Worm (Caenorhabditis elegans): ENCODE measurements around the gene Y38F1A.4.

The Y38F1A.4 gene

ce11 chrII:13003244-13003643 lies 33.7 kb upstream of the Y38F1A.4 start:
- TF ChIP-seq hlh-6 (tag; optimal IDR thresholded peaks at IDR 0.05) = no peak
- no peak for TF ChIP-seq ceh-22 (tag; optimal IDR thresholded peaks at IDR 0.05)
- TF ChIP-seq ztf-16 (tag; optimal IDR thresholded peaks at IDR 0.05) = no peak
- TF ChIP-seq ceh-6 (GFP tag; optimal IDR thresholded peaks at IDR 0.05) = no peak
- TF ChIP-seq unc-55 (GFP tag; optimal IDR thresholded peaks at IDR 0.05) = no peak

- TF ChIP-seq fax-1 (tag; optimal IDR thresholded peaks at IDR 0.05) = no peak
- TF ChIP-seq ceh-31 (tag; optimal IDR thresholded peaks at IDR 0.05) = no peak
- no peak for TF ChIP-seq ceh-34 (tag; optimal IDR thresholded peaks at IDR 0.05)
- TF ChIP-seq ceh-45 (GFP tag; IDR thresholded peaks at IDR 0.05) = no peak
- no peak for TF ChIP-seq hlh-15 (tag; optimal IDR thresholded peaks at IDR 0.05)
Observed at ce11 chrII:13000753-13001152, 31.2 kb upstream of the Y38F1A.4 start, which contains the start of gene Y38F1A.8. TSS of gene Y38F1A.8 (minus strand) at chrII:13000853.

- TF ChIP-seq pat-9 (tag; optimal IDR thresholded peaks at IDR 0.05) (no peak), ceh-9 (tag; optimal IDR thresholded peaks at IDR 0.05) (no peak), elt-4 (tag; optimal IDR thresholded peaks at IDR 0.05) (no peak), mec-3 (tag; optimal IDR thresholded peaks at IDR 0.05; ENCODE audit: borderline replicate concordance) (no peak), ets-4 (tag; optimal IDR thresholded peaks at IDR 0.05) (no peak), hlh-8 (tag; optimal IDR thresholded peaks at IDR 0.05) (no peak)
Observed at ce11 chrII:12997413-12997812, 27.9 kb upstream of the Y38F1A.4 start, which contains the start of gene Y38F1A.7. TSS of gene Y38F1A.7 (minus strand) at chrII:12997804.

- TF ChIP-seq ztf-16 (tag; optimal IDR thresholded peaks at IDR 0.05) (no peak), hlh-15 (tag; optimal IDR thresholded peaks at IDR 0.05) (no peak), hlh-8 (tag; optimal IDR thresholded peaks at IDR 0.05) (no peak)
Observed at ce11 chrII:12996249-12996648, 26.7 kb upstream of the Y38F1A.4 start, which contains the start of gene hphd-1. TSS of gene hphd-1 (minus strand) at chrII:12996571.

ce11 chrII:12995322-12995721 lies 25.8 kb upstream of the Y38F1A.4 start:
- TF ChIP-seq sdc-2 (tag; optimal IDR thresholded peaks at IDR 0.05) (no peak), ets-4 (tag; optimal IDR thresholded peaks at IDR 0.05) (no peak), dmd-4 (tag; optimal IDR thresholded peaks at IDR 0.05; ENCODE audit: borderline replicate concordance) (no peak), ama-1 (optimal IDR thresholded peaks at IDR 0.05) (no peak), ceh-48 (tag; optimal IDR thresholded peaks at IDR 0.05) (no peak), ceh-6 (GFP tag; optimal IDR thresholded peaks at IDR 0.05) (no peak), syd-9 (tag; optimal IDR thresholded peaks at IDR 0.05) (no peak), pha-4 (tag; optimal IDR thresholded peaks at IDR 0.05) (no peak), hlh-6 (tag; optimal IDR thresholded peaks at IDR 0.05) (no peak), fkh-6 (tag; optimal IDR thresholded peaks at IDR 0.05) (no peak), ceh-34 (tag; optimal IDR thresholded peaks at IDR 0.05) (no peak), elt-2 (tag; optimal IDR thresholded peaks at IDR 0.05) (no peak), ceh-19 (GFP tag; optimal IDR thresholded peaks at IDR 0.05) (no peak), mec-3 (tag; optimal IDR thresholded peaks at IDR 0.05; ENCODE audit: borderline replicate concordance) (no peak), pax-1 (tag; optimal IDR thresholded peaks at IDR 0.05) (no peak), tbx-7 (tag; optimal IDR thresholded peaks at IDR 0.05) (no peak), dve-1 (tag; optimal IDR thresholded peaks at IDR 0.05) (no peak), sox-2 (GFP tag; IDR thresholded peaks at IDR 0.05) (no peak), eyg-1 (tag; optimal IDR thresholded peaks at IDR 0.05) (no peak)

ce11 chrII:12994009-12994788 lies 24.7 kb upstream of the Y38F1A.4 start:
- TF ChIP-seq pros-1 (tag; optimal IDR thresholded peaks at IDR 0.05) = no peak
- TF ChIP-seq pqm-1 (tag; optimal IDR thresholded peaks at IDR 0.05) = no peak
- no peak for TF ChIP-seq nfya-1 (tag; optimal IDR thresholded peaks at IDR 0.05)
- no peak for TF ChIP-seq K02D7.2 (tag; optimal IDR thresholded peaks at IDR 0.05)
- TF ChIP-seq lin-11 (tag; optimal IDR thresholded peaks at IDR 0.05) = no peak
- no peak for TF ChIP-seq npax-4 (tag; optimal IDR thresholded peaks at IDR 0.05)
- TF ChIP-seq hlh-13 (GFP tag; optimal IDR thresholded peaks at IDR 0.05) = no peak
- no peak for TF ChIP-seq zip-5 (tag; optimal IDR thresholded peaks at IDR 0.05)
- no peak for TF ChIP-seq tbx-7 (tag; optimal IDR thresholded peaks at IDR 0.05)
- TF ChIP-seq fax-1 (tag; optimal IDR thresholded peaks at IDR 0.05) = no peak
- no peak for TF ChIP-seq ceh-22 (tag; optimal IDR thresholded peaks at IDR 0.05)
- no peak for TF ChIP-seq C38D4.7 (GFP tag; optimal IDR thresholded peaks at IDR 0.05)
- TF ChIP-seq gmeb-2 (tag; optimal IDR thresholded peaks at IDR 0.05) = no peak
- no peak for TF ChIP-seq ceh-45 (GFP tag; IDR thresholded peaks at IDR 0.05)
- TF ChIP-seq hlh-6 (tag; optimal IDR thresholded peaks at IDR 0.05) = no peak
- no peak for TF ChIP-seq ceh-6 (GFP tag; optimal IDR thresholded peaks at IDR 0.05)
- no peak for TF ChIP-seq ceh-9 (tag; optimal IDR thresholded peaks at IDR 0.05)

Measured in whole organism, late embryonic.